Fruit fly (Drosophila melanogaster): Measurements from ENCODE around the gene La.

Gene La

DNA sequence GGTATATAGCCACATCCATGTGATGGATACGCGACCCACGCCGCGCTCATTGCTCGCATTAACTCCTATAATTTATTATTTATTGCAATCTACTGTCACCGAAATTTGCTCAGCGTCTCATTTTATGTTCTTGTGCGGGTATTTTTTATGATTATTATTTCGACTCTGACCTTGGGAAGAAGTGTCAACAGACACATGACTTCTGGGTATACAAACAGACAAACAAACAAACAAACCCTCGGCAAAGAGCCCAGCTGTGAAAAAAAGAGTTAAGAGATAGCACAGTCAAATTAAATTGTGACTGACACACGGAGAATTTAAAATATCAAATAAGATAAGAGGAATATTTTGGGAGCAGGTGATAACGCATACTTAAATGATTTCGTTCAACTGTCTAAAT is 40.2 kb upstream of the La start (continued):
- TF ChIP-seq CG18011 (GFP tag; optimal IDR thresholded peaks at IDR 0.05), result no peak
- TF ChIP-seq Dip3 (GFP tag; optimal IDR thresholded peaks at IDR 0.05), result no peak
- no peak for TF ChIP-seq Max (GFP tag; optimal IDR thresholded peaks at IDR 0.05)
- TF ChIP-seq H15 (GFP tag; IDR thresholded peaks at IDR 0.05), result no peak
- no peak for TF ChIP-seq seq (GFP tag; IDR thresholded peaks at IDR 0.05)
- no peak for TF ChIP-seq fru (optimal IDR thresholded peaks at IDR 0.05)
- TF ChIP-seq CG2202 (tag; optimal IDR thresholded peaks at IDR 0.05), result no peak
- no peak for TF ChIP-seq pb (GFP tag; optimal IDR thresholded peaks at IDR 0.05)
- no peak for TF ChIP-seq chinmo (GFP tag; IDR thresholded peaks at IDR 0.05; ENCODE audit: partially characterized antibody)
- TF ChIP-seq Fer1 (GFP tag; optimal IDR thresholded peaks at IDR 0.05), result peak; percentile 55
- TF ChIP-seq CG13123 (GFP tag; optimal IDR thresholded peaks at IDR 0.05), result no peak
- no peak for TF ChIP-seq CG7786 (GFP tag; optimal IDR thresholded peaks at IDR 0.05)
- no peak for TF ChIP-seq CG6175 (GFP tag; IDR thresholded peaks at IDR 0.05)
- TF ChIP-seq sug (tag; optimal IDR thresholded peaks at IDR 0.05), result peak; percentile 32
- no peak for TF ChIP-seq CG10267 (tag; optimal IDR thresholded peaks at IDR 0.05)
- no peak for TF ChIP-seq slou (GFP tag; optimal IDR thresholded peaks at IDR 0.05)
- TF ChIP-seq CG4730 (GFP tag; IDR thresholded peaks at IDR 0.05), result no peak
- no peak for TF ChIP-seq ap (GFP tag; IDR thresholded peaks at IDR 0.05)
- TF ChIP-seq sens-2 (GFP tag; IDR thresholded peaks at IDR 0.05), result no peak
- no peak for TF ChIP-seq D (optimal IDR thresholded peaks at IDR 0.05)
- no peak for TF ChIP-seq D (GFP tag; optimal IDR thresholded peaks at IDR 0.05)
- TF ChIP-seq HLH3B (GFP tag; IDR thresholded peaks at IDR 0.05), result no peak
- TF ChIP-seq btn (GFP tag; optimal IDR thresholded peaks at IDR 0.05), result no peak
- TF ChIP-seq Bteb2 (GFP tag; optimal IDR thresholded peaks at IDR 0.05), result peak; percentile 21
- no peak for TF ChIP-seq her (GFP tag; optimal IDR thresholded peaks at IDR 0.05)
- TF ChIP-seq C15 (GFP tag; IDR thresholded peaks at IDR 0.05), result no peak
- TF ChIP-seq ATbp (GFP tag; optimal IDR thresholded peaks at IDR 0.05), result peak; percentile 46
- no peak for TF ChIP-seq Atf6 (GFP tag; IDR thresholded peaks at IDR 0.05)
- no peak for TF ChIP-seq Dip2 (GFP tag; IDR thresholded peaks at IDR 0.05)
- TF ChIP-seq dan (GFP tag; IDR thresholded peaks at IDR 0.05), result no peak
- peak; percentile 8 for TF ChIP-seq CG12219 (GFP tag; optimal IDR thresholded peaks at IDR 0.05)
- no peak for TF ChIP-seq vnd (GFP tag; IDR thresholded peaks at IDR 0.05; ENCODE audit: partially characterized antibody)
- TF ChIP-seq insv (GFP tag; optimal IDR thresholded peaks at IDR 0.05), result no peak
- no peak for TF ChIP-seq CkIIα-i1 (GFP tag; IDR thresholded peaks at IDR 0.05)
- no peak for TF ChIP-seq fd102C (GFP tag; optimal IDR thresholded peaks at IDR 0.05)
- no peak for TF ChIP-seq CG31365 (tag; optimal IDR thresholded peaks at IDR 0.05)
- TF ChIP-seq CG3847 (GFP tag; IDR thresholded peaks at IDR 0.05), result no peak
- TF ChIP-seq tio (GFP tag; optimal IDR thresholded peaks at IDR 0.05), result no peak
- TF ChIP-seq CG3065 (GFP tag; optimal IDR thresholded peaks at IDR 0.05), result no peak
- TF ChIP-seq CG3838 (GFP tag; optimal IDR thresholded peaks at IDR 0.05), result no peak
- no peak for TF ChIP-seq CG17361 (GFP tag; IDR thresholded peaks at IDR 0.05)
- no peak for TF ChIP-seq CG2116 (GFP tag; optimal IDR thresholded peaks at IDR 0.05)
- no peak for TF ChIP-seq ftz-f1 (GFP tag; optimal IDR thresholded peaks at IDR 0.05)
- TF ChIP-seq CG5245 (GFP tag; optimal IDR thresholded peaks at IDR 0.05), result no peak
- TF ChIP-seq inv (GFP tag; IDR thresholded peaks at IDR 0.05; ENCODE audit: partially characterized antibody), result no peak
- no peak for TF ChIP-seq da (GFP tag; optimal IDR thresholded peaks at IDR 0.05)
- no peak for TF ChIP-seq CG31224 (GFP tag; IDR thresholded peaks at IDR 0.05)
- no peak for TF ChIP-seq Opbp (GFP tag; IDR thresholded peaks at IDR 0.05; ENCODE audit: partially characterized antibody)
- no peak for TF ChIP-seq CG16815 (GFP tag; optimal IDR thresholded peaks at IDR 0.05)
- TF ChIP-seq nmo (GFP tag; optimal IDR thresholded peaks at IDR 0.05), result no peak
- TF ChIP-seq CG9437 (GFP tag; optimal IDR thresholded peaks at IDR 0.05), result no peak
- peak; percentile 52 for TF ChIP-seq sd (tag; optimal IDR thresholded peaks at IDR 0.05)
- TF ChIP-seq CG18619 (GFP tag; optimal IDR thresholded peaks at IDR 0.05), result no peak
- no peak for TF ChIP-seq Ada2b (GFP tag; IDR thresholded peaks at IDR 0.05)

Data from whole organism, embryonic.